Worm (Caenorhabditis elegans): ENCODE data around the gene nhr-3.
"Not testable (repeated sequence)": the region's sequence is repeated elsewhere in the genome, so short reads cannot be mapped to it uniquely, and the experiment has no call there.

nhr-3 gene

ce11 chrX:14525081-14525324 lies 33.3 kb upstream of the nhr-3 start, which contains the start of gene nspc-17:
Gene nspc-17 (minus strand): TSS chrX:14525181.
- TF ChIP-seq nhr-25, aly-2, ceh-16 (tag; optimal IDR thresholded peaks at IDR 0.05): not testable (repeated sequence)

- TF ChIP-seq jun-1 (tag; optimal IDR thresholded peaks at IDR 0.05) (peak; percentile 100), nfya-1 (tag; optimal IDR thresholded peaks at IDR 0.05; ENCODE audit: insufficient read depth) (peak; percentile 96), mml-1 (tag; optimal IDR thresholded peaks at IDR 0.05) (peak; percentile 37), daf-12 (tag; optimal IDR thresholded peaks at IDR 0.05) (peak; percentile 97), nhr-23 (tag; optimal IDR thresholded peaks at IDR 0.05) (peak; percentile 99), elt-1 (tag; optimal IDR thresholded peaks at IDR 0.05) (peak; percentile 73), ceh-82 (tag; optimal IDR thresholded peaks at IDR 0.05) (peak; percentile 100), ztf-4 (tag; optimal IDR thresholded peaks at IDR 0.05) (peak; percentile 94), tbx-2 (tag; optimal IDR thresholded peaks at IDR 0.05) (peak; percentile 99), fos-1 (tag; optimal IDR thresholded peaks at IDR 0.05) (peak; percentile 99), nhr-25 (tag; optimal IDR thresholded peaks at IDR 0.05) (peak; percentile 98), lsy-12 (tag; optimal IDR thresholded peaks at IDR 0.05) (peak; percentile 97), nhr-67 (tag; optimal IDR thresholded peaks at IDR 0.05) (peak; percentile 75), fkh-2 (tag; optimal IDR thresholded peaks at IDR 0.05) (peak; percentile 84), lin-15B (tag; optimal IDR thresholded peaks at IDR 0.05) (peak; percentile 49), ceh-16 (tag; optimal IDR thresholded peaks at IDR 0.05) (peak; percentile 87), unc-62 (GFP tag; optimal IDR thresholded peaks at IDR 0.05) (peak; percentile 100), nhr-237 (tag; optimal IDR thresholded peaks at IDR 0.05) (peak; percentile 87), pha-4 (tag; optimal IDR thresholded peaks at IDR 0.05) (peak; percentile 96), ceh-28 (tag; optimal IDR thresholded peaks at IDR 0.05) (peak; percentile 100), snpc-4 (tag; optimal IDR thresholded peaks at IDR 0.05) (peak; percentile 94), nhr-11 (tag; optimal IDR thresholded peaks at IDR 0.05) (peak; percentile 96), R02D3.7 (tag; optimal IDR thresholded peaks at IDR 0.05) (peak; percentile 96), ceh-9 (tag; optimal IDR thresholded peaks at IDR 0.05) (peak; percentile 100), lin-39 (tag; optimal IDR thresholded peaks at IDR 0.05) (peak; percentile 100), egl-5 (tag; optimal IDR thresholded peaks at IDR 0.05) (peak; percentile 100), ztf-11 (tag; optimal IDR thresholded peaks at IDR 0.05) (peak; percentile 74), mdl-1 (tag; optimal IDR thresholded peaks at IDR 0.05) (peak; percentile 90), nhr-43 (tag; optimal IDR thresholded peaks at IDR 0.05; ENCODE audit: poor library complexity, severe bottlenecking) (peak; percentile 99), ama-1 (optimal IDR thresholded peaks at IDR 0.05) (peak; percentile 73), eor-1 (tag; optimal IDR thresholded peaks at IDR 0.05) (peak in 1 of 2 experiments; percentile 86), aly-2 (tag; optimal IDR thresholded peaks at IDR 0.05) (peak; percentile 96), nhr-76 (tag; optimal IDR thresholded peaks at IDR 0.05) (peak; percentile 89), ZK546.5 (tag; optimal IDR thresholded peaks at IDR 0.05) (peak; percentile 71), pqm-1 (tag; optimal IDR thresholded peaks at IDR 0.05) (peak; percentile 90), egl-27 (tag; optimal IDR thresholded peaks at IDR 0.05) (peak; percentile 98), hmg-11 (tag; optimal IDR thresholded peaks at IDR 0.05) (peak; percentile 93), skn-1 (tag; optimal IDR thresholded peaks at IDR 0.05) (peak; percentile 99), sea-2 (GFP tag; optimal IDR thresholded peaks at IDR 0.05) (peak; percentile 80), elt-3 (tag; optimal IDR thresholded peaks at IDR 0.05) (peak; percentile 67 to 99 (median 79)), unc-39 (tag; optimal IDR thresholded peaks at IDR 0.05) (peak; percentile 25), nhr-12 (tag; optimal IDR thresholded peaks at IDR 0.05) (peak; percentile 38), nhr-77 (tag; optimal IDR thresholded peaks at IDR 0.05) (peak; percentile 99), nhr-28 (tag; optimal IDR thresholded peaks at IDR 0.05) (peak; percentile 73), zag-1 (tag; optimal IDR thresholded peaks at IDR 0.05) (peak; percentile 96), elt-2 (tag; optimal IDR thresholded peaks at IDR 0.05) (peak; percentile 89), fkh-10 (GFP tag; optimal IDR thresholded peaks at IDR 0.05) (peak; percentile 97)
Measured at ce11 chrX:14525325-14526305, 32.7 kb upstream of the nhr-3 start.
